Worm (Caenorhabditis elegans) whole organism, early embryonic: ENCODE data around the gene F46C5.9.

Experiments
- B0310.2 ChIP-seq: sonication (generic microtip); optimal IDR thresholded peaks from 2 replicates; lab custom pipeline; 2016; ENCODE audit warnings: mild to moderate bottlenecking, missing genetic modification characterization, missing compliant biosample characterization
- F13C5.2 ChIP-seq: sonication (generic microtip); optimal IDR thresholded peaks from 2 replicates; lab custom pipeline; 2017; ENCODE audit warnings: mild to moderate bottlenecking, missing genetic modification characterization, inconsistent platforms, missing compliant biosample characterization
- aly-1 ChIP-seq: sonication (generic microtip); optimal IDR thresholded peaks from 2 replicates; lab custom pipeline; 2016; ENCODE audit warnings: missing genetic modification characterization, missing compliant biosample characterization
- ama-1 ChIP-seq: fragments of 150-350 bp; optimal IDR thresholded peaks from 2 replicates; lab custom pipeline; 2014
- ceh-13 ChIP-seq: fragments of 200-800 bp; sonication (Bioruptor generic); optimal IDR thresholded peaks from 2 replicates; lab custom pipeline; 2018; ENCODE audit warnings: mild to moderate bottlenecking, missing genetic modification characterization, missing compliant biosample characterization
- ceh-36 ChIP-seq: sonication (generic microtip); optimal IDR thresholded peaks from 2 replicates; lab custom pipeline; 2016; ENCODE audit warnings: missing genetic modification characterization, inconsistent platforms, missing compliant biosample characterization
- ets-7 ChIP-seq: sonication (generic microtip); optimal IDR thresholded peaks from 2 replicates; lab custom pipeline; 2016; ENCODE audit warnings: missing genotype, missing genetic modification characterization, missing compliant biosample characterization
- flt-1 ChIP-seq: fragments of 200-800 bp; sonication (Bioruptor generic); IDR thresholded peaks from 2 replicates; pipeline ENCODE4 v1.3.6; 2022; ENCODE audit warnings: missing genetic modification characterization, missing compliant biosample characterization
- hmbx-1 ChIP-seq: sonication (generic microtip); optimal IDR thresholded peaks from 2 replicates; lab custom pipeline; 2016; ENCODE audit warnings: mild to moderate bottlenecking, missing genetic modification characterization, missing compliant biosample characterization
- hmg-4 ChIP-seq: fragments of 200-800 bp; sonication (Bioruptor generic); optimal IDR thresholded peaks from 2 replicates; lab custom pipeline; 2018; ENCODE audit warnings: mild to moderate bottlenecking, missing genetic modification characterization, missing compliant biosample characterization
- hnd-1 ChIP-seq: sonication (generic microtip); optimal IDR thresholded peaks from 2 replicates; lab custom pipeline; 2016; ENCODE audit warnings: missing genetic modification characterization, missing compliant biosample characterization
- pes-1 ChIP-seq: fragments of 200-800 bp; sonication (Bioruptor generic); IDR thresholded peaks from 2 replicates; pipeline ENCODE4 v1.3.6; 2022; ENCODE audit warnings: missing genetic modification reagents, missing genetic modification characterization, missing compliant biosample characterization
- scrt-1 ChIP-seq: fragments of 200-800 bp; sonication (Bioruptor generic); IDR thresholded peaks from 2 replicates; pipeline ENCODE4 v1.3.6; 2022; ENCODE audit warnings: missing genetic modification characterization, missing compliant biosample characterization
- sea-1 ChIP-seq: fragments of 200-800 bp; sonication (Bioruptor generic); conservative IDR thresholded peaks from 2 replicates; pipeline ENCODE4 v1.3.6; 2022; ENCODE audit warnings: missing genetic modification characterization, missing compliant biosample characterization
- tbx-11 ChIP-seq: fragments of 200-800 bp; sonication (Bioruptor generic); IDR thresholded peaks from 2 replicates; pipeline ENCODE4 v1.3.6; 2022; ENCODE audit warnings: missing genetic modification characterization, missing compliant biosample characterization
- tbx-37 ChIP-seq: fragments of 200-800 bp; sonication (Bioruptor generic); conservative IDR thresholded peaks from 2 replicates; pipeline ENCODE4 v1.3.6; 2022; ENCODE audit warnings: missing genetic modification reagents, missing genetic modification characterization, missing compliant biosample characterization
- tra-4 ChIP-seq: sonication (generic microtip); optimal IDR thresholded peaks from 2 replicates; lab custom pipeline; 2017; ENCODE audit warnings: missing genetic modification characterization, missing compliant biosample characterization

Gene F46C5.9

DNA sequence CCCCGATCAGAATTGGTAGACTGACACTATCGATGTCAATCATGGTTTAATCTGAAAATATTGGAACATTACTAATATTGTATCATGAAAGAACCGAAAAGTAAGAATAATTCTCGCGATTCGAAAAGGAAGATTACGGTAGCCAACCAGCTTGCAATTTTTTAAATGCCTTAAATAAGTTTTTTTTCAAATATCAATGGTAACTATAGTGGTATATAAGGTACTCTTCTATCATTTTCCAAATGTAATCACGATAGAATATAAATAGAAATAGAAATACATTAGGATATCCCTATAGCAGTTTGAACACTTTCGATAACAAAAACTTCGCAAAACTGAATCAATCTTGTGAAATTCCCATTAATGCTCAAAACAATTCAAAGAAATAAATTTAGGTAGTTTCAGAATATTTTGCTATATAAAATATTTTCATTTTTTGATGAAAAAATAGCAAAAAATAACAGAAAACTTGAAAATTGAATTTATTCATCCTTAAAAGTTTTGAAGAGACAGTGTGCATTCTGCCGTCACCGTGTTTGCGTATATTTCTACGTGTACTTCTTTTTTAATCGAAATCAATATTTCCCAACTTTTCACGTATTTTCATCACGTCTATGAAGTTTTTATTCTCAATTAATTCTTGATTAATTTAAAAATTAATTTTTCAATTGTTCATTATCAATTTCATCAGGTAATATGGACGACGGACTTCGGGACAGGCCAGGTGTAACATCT is at the start of gene F46C5.9, which contains the start of gene rer-1:
F46C5.9 (minus strand) TSS at position 51 of the 735 bp plus-strand sequence.
rer-1 (plus strand) TSS at position 692 of the 735 bp plus-strand sequence.
- no peak for TF ChIP-seq pes-1 (GFP tag; lab: Robert Waterston, UW)
- TF ChIP-seq hmg-4 (GFP tag; lab: Kevin White, UChicago), result no peak
- TF ChIP-seq aly-1, result no peak
- TF ChIP-seq sea-1, result no peak
- no peak for TF ChIP-seq ceh-36 (tag; lab: Kevin White, UChicago)
- TF ChIP-seq ceh-13 (GFP tag; lab: Kevin White, UChicago), result no peak
- TF ChIP-seq tra-4 (tag; lab: Kevin White, UChicago), result no peak
- no peak for TF ChIP-seq ama-1
- TF ChIP-seq hnd-1, result no peak
- no peak for TF ChIP-seq B0310.2 (tag; lab: Kevin White, UChicago)
- no peak for TF ChIP-seq ets-7
- no peak for TF ChIP-seq tbx-11 (GFP tag; lab: Robert Waterston, UW)
- TF ChIP-seq F13C5.2 (tag; lab: Kevin White, UChicago), result no peak
- no peak for TF ChIP-seq flt-1 (GFP tag; lab: Robert Waterston, UW)
- TF ChIP-seq scrt-1 (GFP tag; lab: Robert Waterston, UW), result no peak

DNA sequence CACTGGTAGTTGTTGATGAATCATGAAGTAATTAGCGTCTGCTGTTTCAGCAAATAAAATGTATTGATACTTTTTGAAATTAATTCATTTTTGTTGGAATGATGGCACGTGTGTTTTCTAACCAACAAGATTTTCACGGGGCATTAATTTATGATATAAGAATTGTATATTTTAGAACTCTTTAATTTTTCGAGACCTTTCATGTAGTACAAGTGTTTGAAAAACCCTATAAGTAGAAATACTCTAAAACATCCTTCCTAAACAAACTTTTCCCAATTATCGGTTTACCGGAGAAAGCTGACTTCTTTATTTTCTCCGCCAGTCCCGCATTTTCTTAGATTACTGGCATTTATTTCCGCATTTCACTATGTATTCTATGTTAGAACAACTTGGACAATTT is 49.1 kb upstream of the F46C5.9 start, which contains the start of gene snb-6:
snb-6 (minus strand) TSS at position 101 of the 400 bp plus-strand sequence.
- TF ChIP-seq B0310.2 (tag; lab: Kevin White, UChicago), result no peak
- TF ChIP-seq hmg-4 (GFP tag; lab: Kevin White, UChicago), result no peak
- no peak for TF ChIP-seq tbx-37 (GFP tag; lab: Robert Waterston, UW)
- no peak for TF ChIP-seq ets-7
- no peak for TF ChIP-seq flt-1 (GFP tag; lab: Robert Waterston, UW)

DNA sequence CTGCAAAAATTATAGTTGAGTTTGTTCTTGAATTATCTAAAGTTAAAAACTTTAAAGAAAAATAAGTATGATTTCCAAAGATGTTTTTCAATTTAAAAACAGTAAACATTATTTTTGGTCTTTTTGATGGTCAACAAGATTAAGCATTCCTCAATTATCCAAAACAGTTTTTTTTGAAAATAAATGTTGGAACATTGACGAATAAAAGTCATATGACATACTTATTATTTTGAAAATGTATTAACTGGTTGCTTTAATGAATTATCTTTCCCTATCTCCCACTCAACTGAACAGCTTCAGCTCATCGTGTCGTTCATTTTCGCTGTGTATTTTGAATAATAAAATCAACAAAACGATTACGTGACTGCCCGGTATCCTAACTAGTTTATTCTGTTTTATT is 46.5 kb upstream of the F46C5.9 start:
- TF ChIP-seq aly-1 (no peak), B0310.2 (tag; lab: Kevin White, UChicago) (no peak), flt-1 (GFP tag; lab: Robert Waterston, UW) (no peak), ceh-36 (tag; lab: Kevin White, UChicago) (no peak), tbx-11 (GFP tag; lab: Robert Waterston, UW) (no peak), tra-4 (tag; lab: Kevin White, UChicago) (no peak), ets-7 (no peak), hmg-4 (GFP tag; lab: Kevin White, UChicago) (no peak), tbx-37 (GFP tag; lab: Robert Waterston, UW) (no peak), scrt-1 (GFP tag; lab: Robert Waterston, UW) (no peak), ceh-13 (GFP tag; lab: Kevin White, UChicago) (no peak), pes-1 (GFP tag; lab: Robert Waterston, UW) (no peak)

DNA sequence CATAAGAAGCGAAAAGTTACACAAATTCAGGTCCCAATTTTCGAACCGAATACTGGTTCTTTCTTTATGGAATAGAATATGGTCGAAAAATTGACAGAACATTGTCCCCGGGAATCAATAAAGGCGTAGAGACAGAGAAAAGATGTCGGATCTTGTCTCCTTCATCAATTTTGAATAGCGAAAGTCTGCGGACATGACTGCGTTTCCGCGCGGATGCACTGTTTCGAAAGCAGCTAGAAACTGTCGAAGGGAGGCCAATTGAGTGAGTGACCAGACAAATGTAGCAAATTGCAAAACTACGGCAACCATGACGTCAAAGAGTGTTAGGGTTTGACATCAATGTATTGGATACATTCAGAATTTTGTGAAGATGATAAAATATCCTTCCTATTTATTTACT is 46.0 kb upstream of the F46C5.9 start:
- TF ChIP-seq ceh-13 (GFP tag; lab: Kevin White, UChicago) (no peak), ama-1 (no peak), sea-1 (no peak), hnd-1 (no peak), F13C5.2 (tag; lab: Kevin White, UChicago) (no peak), tbx-37 (GFP tag; lab: Robert Waterston, UW) (no peak)

DNA sequence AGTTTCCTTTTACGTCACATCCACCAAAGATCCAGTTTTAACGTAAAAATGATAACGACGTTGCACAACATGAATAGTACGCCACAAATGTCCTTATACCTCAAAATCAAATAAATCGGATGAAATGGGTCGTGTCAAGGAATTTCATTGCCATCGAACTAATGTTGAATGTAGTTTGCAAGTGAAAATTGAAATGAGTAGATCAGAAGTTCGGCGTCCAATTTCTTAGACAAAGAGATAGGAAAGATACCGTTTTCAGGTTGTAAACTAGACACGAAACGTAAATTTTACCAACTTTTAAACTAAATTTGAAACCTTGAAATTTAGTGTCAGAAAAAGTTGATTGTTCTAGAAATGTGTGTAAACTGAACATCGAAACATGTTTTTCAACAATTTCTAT is 44.3 kb upstream of the F46C5.9 start:
- TF ChIP-seq pes-1 (GFP tag; lab: Robert Waterston, UW), result no peak
- no peak for TF ChIP-seq hmg-4 (GFP tag; lab: Kevin White, UChicago)
- TF ChIP-seq B0310.2 (tag; lab: Kevin White, UChicago), result no peak
- no peak for TF ChIP-seq aly-1
- no peak for TF ChIP-seq ama-1
- no peak for TF ChIP-seq tbx-37 (GFP tag; lab: Robert Waterston, UW)
- TF ChIP-seq hmbx-1 (tag; lab: Kevin White, UChicago), result no peak
- no peak for TF ChIP-seq ceh-13 (GFP tag; lab: Kevin White, UChicago)
- TF ChIP-seq ceh-36 (tag; lab: Kevin White, UChicago), result no peak

DNA sequence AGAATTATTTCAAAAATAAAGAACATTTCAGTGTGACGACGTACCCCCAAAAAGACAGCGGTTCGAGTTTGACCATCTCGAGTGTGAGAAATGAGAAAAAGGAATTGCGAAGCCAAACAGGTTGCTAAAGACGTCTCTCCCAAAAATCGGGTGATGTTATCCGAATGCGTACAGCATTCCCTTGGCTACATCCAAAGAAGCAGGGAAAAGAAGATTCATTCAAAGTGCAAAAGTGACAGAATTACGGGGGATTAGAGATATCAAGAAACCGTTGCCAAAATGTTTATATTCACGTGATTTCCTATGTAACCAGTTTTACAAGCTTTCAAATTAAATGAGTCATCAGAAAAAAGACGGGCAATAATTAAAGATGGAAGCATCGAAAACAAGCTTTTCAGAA is 43.4 kb upstream of the F46C5.9 start:
- no peak for TF ChIP-seq F13C5.2 (tag; lab: Kevin White, UChicago)
- TF ChIP-seq B0310.2 (tag; lab: Kevin White, UChicago), result no peak
- no peak for TF ChIP-seq flt-1 (GFP tag; lab: Robert Waterston, UW)
- TF ChIP-seq hmbx-1 (tag; lab: Kevin White, UChicago), result no peak
- TF ChIP-seq pes-1 (GFP tag; lab: Robert Waterston, UW), result no peak
- TF ChIP-seq tra-4 (tag; lab: Kevin White, UChicago), result no peak
- TF ChIP-seq tbx-11 (GFP tag; lab: Robert Waterston, UW), result no peak
- TF ChIP-seq ceh-36 (tag; lab: Kevin White, UChicago), result no peak
- TF ChIP-seq ceh-13 (GFP tag; lab: Kevin White, UChicago), result no peak
- no peak for TF ChIP-seq ama-1
- TF ChIP-seq aly-1, result no peak

DNA sequence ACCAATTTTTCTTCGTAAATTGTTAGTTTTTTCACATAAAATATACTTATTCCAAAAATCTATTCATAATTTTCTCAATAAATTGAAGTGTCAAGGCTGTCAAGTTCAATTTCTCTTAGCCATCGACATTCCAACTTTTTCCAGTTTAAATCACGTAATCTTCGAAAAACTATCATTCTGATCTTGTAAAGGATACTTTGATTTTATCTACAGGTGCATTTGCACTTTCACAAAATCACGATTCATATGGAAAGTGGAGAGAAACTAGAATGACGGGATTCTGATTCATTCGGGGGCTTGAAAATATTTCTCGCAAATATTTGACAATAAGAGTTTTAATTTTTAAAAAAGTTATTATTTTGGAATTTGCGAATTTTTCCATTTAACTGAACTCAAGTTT is 42.7 kb upstream of the F46C5.9 start:
- TF ChIP-seq flt-1 (GFP tag; lab: Robert Waterston, UW) (no peak), pes-1 (GFP tag; lab: Robert Waterston, UW) (no peak), tbx-37 (GFP tag; lab: Robert Waterston, UW) (no peak), ceh-13 (GFP tag; lab: Kevin White, UChicago) (no peak), ama-1 (no peak), ets-7 (no peak), tbx-11 (GFP tag; lab: Robert Waterston, UW) (no peak), ceh-36 (tag; lab: Kevin White, UChicago) (no peak)
